Worm (Caenorhabditis elegans) whole organism, mixed stage, embryonic: ENCODE results near the gene zig-3.

Source experiments
- blmp-1 ChIP-seq: fragments of 150-350 bp; optimal IDR thresholded peaks from 2 replicates; lab custom pipeline; 2014; ENCODE audit warnings: missing biosample characterization, missing genetic modification characterization
- hlh-1 ChIP-seq: fragments of 150-350 bp; optimal IDR thresholded peaks from 2 replicates; lab custom pipeline; 2014; ENCODE audit warnings: missing biosample characterization, missing genetic modification reagents, missing genetic modification characterization
- lin-13 ChIP-seq: fragments of 150-350 bp; optimal IDR thresholded peaks from 2 replicates; lab custom pipeline; 2014; ENCODE audit warnings: missing biosample characterization, missing genetic modification characterization
- lsy-2 ChIP-seq: fragments of 150-350 bp; optimal IDR thresholded peaks from 2 replicates; lab custom pipeline; 2014; ENCODE audit warnings: missing biosample characterization, missing genetic modification characterization
- mep-1 ChIP-seq: fragments of 150-350 bp; optimal IDR thresholded peaks from 2 replicates; lab custom pipeline; 2017; ENCODE audit warnings: missing biosample characterization, missing genetic modification reagents, missing genetic modification characterization, inconsistent platforms
- nhr-237 ChIP-seq: fragments of 150-350 bp; optimal IDR thresholded peaks from 2 replicates; lab custom pipeline; 2014; ENCODE audit warnings: missing biosample characterization, missing genetic modification characterization
- nhr-28 ChIP-seq: fragments of 150-350 bp; optimal IDR thresholded peaks from 2 replicates; lab custom pipeline; 2014; ENCODE audit warnings: missing biosample characterization, missing genetic modification characterization
- pha-4 ChIP-seq: fragments of 150-350 bp; optimal IDR thresholded peaks from 2 replicates; lab custom pipeline; 2018; ENCODE audit warnings: missing biosample characterization, missing genetic modification reagents, missing genetic modification characterization
- sptf-1 ChIP-seq: sonication (generic microtip); optimal IDR thresholded peaks from 2 replicates; lab custom pipeline; 2017; ENCODE audit warnings: mild to moderate bottlenecking, missing genetic modification characterization, moderate library complexity, missing compliant biosample characterization
- unc-120 ChIP-seq: sonication (generic microtip); optimal IDR thresholded peaks from 2 replicates; lab custom pipeline; 2017; ENCODE audit warnings: missing genetic modification characterization, missing compliant biosample characterization; ENCODE audit not compliant: poor library complexity, severe bottlenecking
- unc-39 ChIP-seq: fragments of 150-350 bp; optimal IDR thresholded peaks from 2 replicates; lab custom pipeline; 2014; ENCODE audit warnings: missing biosample characterization, missing genetic modification characterization
- unc-62 ChIP-seq: fragments of 150-350 bp; optimal IDR thresholded peaks from 2 replicates; lab custom pipeline; 2014; ENCODE audit warnings: missing biosample characterization, missing genetic modification reagents, missing genetic modification characterization
- ztf-11 ChIP-seq: fragments of 150-350 bp; optimal IDR thresholded peaks from 2 replicates; lab custom pipeline; 2014; ENCODE audit warnings: missing biosample characterization, missing genetic modification characterization

- no peak for TF ChIP-seq hlh-1 (tag; lab: Kevin White, UChicago)
- TF ChIP-seq blmp-1 (tag; lab: Kevin White, UChicago), result no peak
- TF ChIP-seq lin-13 (tag; lab: Kevin White, UChicago), result no peak
- no peak for TF ChIP-seq mep-1 (tag; lab: Kevin White, UChicago)
- no peak for TF ChIP-seq unc-39 (tag; lab: Kevin White, UChicago)
- TF ChIP-seq sptf-1 (tag; lab: Kevin White, UChicago), result no peak
- TF ChIP-seq lsy-2 (tag; lab: Kevin White, UChicago), result no peak
- no peak for TF ChIP-seq ztf-11 (tag; lab: Kevin White, UChicago)
- TF ChIP-seq nhr-237 (tag; lab: Kevin White, UChicago), result no peak
- no peak for TF ChIP-seq unc-62 (GFP tag; lab: Kevin White, UChicago)
- TF ChIP-seq nhr-28 (tag; lab: Kevin White, UChicago), result no peak
- no peak for TF ChIP-seq pha-4 (tag; lab: Kevin White, UChicago)
- TF ChIP-seq unc-120 (tag; lab: Kevin White, UChicago), result no peak
Observed at ce11 chrX:7964022-7964421, 33.5 kb downstream of the zig-3 start.
